Worm (Caenorhabditis elegans): ENCODE results near the gene lir-1.

lir-1 gene

DNA sequence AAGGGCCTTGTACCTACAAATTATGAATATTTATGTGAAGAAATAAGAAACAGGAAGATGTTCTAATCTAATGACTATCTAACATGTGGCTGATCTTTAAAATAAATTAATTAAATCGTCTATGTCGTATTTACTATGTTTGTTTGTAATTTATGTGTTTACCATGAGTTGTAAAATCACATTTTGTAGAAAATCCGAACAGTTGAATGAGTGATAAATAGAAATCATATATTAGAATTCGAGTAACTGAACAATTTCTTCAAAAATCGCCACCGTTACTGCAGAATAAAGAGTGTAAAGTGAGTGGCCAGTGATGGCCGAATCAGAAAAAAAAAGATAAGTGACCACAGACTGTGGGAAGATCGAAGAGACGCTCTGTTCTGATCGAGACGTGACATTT, 41.8 kb upstream of the lir-1 start:
- TF ChIP-seq jun-1 (tag; optimal IDR thresholded peaks at IDR 0.05) (no peak), nfya-1 (tag; optimal IDR thresholded peaks at IDR 0.05; ENCODE audit: insufficient read depth) (no peak), aly-2 (tag; optimal IDR thresholded peaks at IDR 0.05) (no peak), fkh-2 (tag; optimal IDR thresholded peaks at IDR 0.05) (no peak), mml-1 (tag; optimal IDR thresholded peaks at IDR 0.05) (no peak), sea-2 (GFP tag; optimal IDR thresholded peaks at IDR 0.05) (no peak), nhr-25 (tag; optimal IDR thresholded peaks at IDR 0.05) (no peak), daf-12 (tag; optimal IDR thresholded peaks at IDR 0.05) (no peak), zag-1 (tag; optimal IDR thresholded peaks at IDR 0.05) (no peak), unc-39 (tag; optimal IDR thresholded peaks at IDR 0.05) (no peak), pha-4 (tag; optimal IDR thresholded peaks at IDR 0.05) (no peak), elt-3 (tag; optimal IDR thresholded peaks at IDR 0.05) (no peak), snpc-4 (tag; optimal IDR thresholded peaks at IDR 0.05) (no peak), nhr-11 (tag; optimal IDR thresholded peaks at IDR 0.05) (no peak)

- no peak for TF ChIP-seq pqm-1 (tag; optimal IDR thresholded peaks at IDR 0.05)
- no peak for TF ChIP-seq ceh-82 (tag; optimal IDR thresholded peaks at IDR 0.05)
- no peak for TF ChIP-seq zag-1 (tag; optimal IDR thresholded peaks at IDR 0.05)
- TF ChIP-seq eor-1 (tag; optimal IDR thresholded peaks at IDR 0.05), result no peak
- TF ChIP-seq egl-5 (tag; optimal IDR thresholded peaks at IDR 0.05), result no peak
- peak; percentile 88 for TF ChIP-seq nhr-43 (tag; optimal IDR thresholded peaks at IDR 0.05; ENCODE audit: poor library complexity, severe bottlenecking)
- no peak for TF ChIP-seq skn-1 (tag; optimal IDR thresholded peaks at IDR 0.05)
- TF ChIP-seq lin-15B (tag; optimal IDR thresholded peaks at IDR 0.05), result peak; percentile 3
- peak in 2 of 3 experiments; percentile 35 to 95 for TF ChIP-seq elt-3 (tag; optimal IDR thresholded peaks at IDR 0.05)
- no peak for TF ChIP-seq mdl-1 (tag; optimal IDR thresholded peaks at IDR 0.05)
- TF ChIP-seq fkh-2 (tag; optimal IDR thresholded peaks at IDR 0.05), result no peak
- no peak for TF ChIP-seq fkh-10 (GFP tag; optimal IDR thresholded peaks at IDR 0.05)
- TF ChIP-seq nhr-25 (tag; optimal IDR thresholded peaks at IDR 0.05), result peak; percentile 63
- TF ChIP-seq ZK546.5 (tag; optimal IDR thresholded peaks at IDR 0.05), result no peak
- no peak for TF ChIP-seq nhr-237 (tag; optimal IDR thresholded peaks at IDR 0.05)
- TF ChIP-seq ceh-16 (tag; optimal IDR thresholded peaks at IDR 0.05), result no peak
- no peak for TF ChIP-seq ztf-11 (tag; optimal IDR thresholded peaks at IDR 0.05)
- no peak for TF ChIP-seq hmg-11 (tag; optimal IDR thresholded peaks at IDR 0.05)
- TF ChIP-seq ama-1 (optimal IDR thresholded peaks at IDR 0.05), result no peak
- no peak for TF ChIP-seq nhr-76 (tag; optimal IDR thresholded peaks at IDR 0.05)
- TF ChIP-seq sea-2 (GFP tag; optimal IDR thresholded peaks at IDR 0.05), result no peak
- no peak for TF ChIP-seq aly-2 (tag; optimal IDR thresholded peaks at IDR 0.05)
- no peak for TF ChIP-seq egl-27 (tag; optimal IDR thresholded peaks at IDR 0.05)
- TF ChIP-seq nhr-28 (tag; optimal IDR thresholded peaks at IDR 0.05), result no peak
- TF ChIP-seq nfya-1 (tag; optimal IDR thresholded peaks at IDR 0.05; ENCODE audit: insufficient read depth), result no peak
- no peak for TF ChIP-seq lin-39 (tag; optimal IDR thresholded peaks at IDR 0.05)
- TF ChIP-seq ceh-28 (tag; optimal IDR thresholded peaks at IDR 0.05), result peak; percentile 27
- no peak for TF ChIP-seq fos-1 (tag; optimal IDR thresholded peaks at IDR 0.05)
- TF ChIP-seq ceh-9 (tag; optimal IDR thresholded peaks at IDR 0.05), result no peak
- peak; percentile 15 for TF ChIP-seq nhr-77 (tag; optimal IDR thresholded peaks at IDR 0.05)
- no peak for TF ChIP-seq elt-1 (tag; optimal IDR thresholded peaks at IDR 0.05)
- TF ChIP-seq daf-12 (tag; optimal IDR thresholded peaks at IDR 0.05), result no peak
- no peak for TF ChIP-seq nhr-67 (tag; optimal IDR thresholded peaks at IDR 0.05)
- no peak for TF ChIP-seq unc-39 (tag; optimal IDR thresholded peaks at IDR 0.05)
- TF ChIP-seq tbx-2 (tag; optimal IDR thresholded peaks at IDR 0.05), result no peak
- TF ChIP-seq nhr-12 (tag; optimal IDR thresholded peaks at IDR 0.05), result no peak
- TF ChIP-seq mml-1 (tag; optimal IDR thresholded peaks at IDR 0.05), result no peak
- TF ChIP-seq elt-2 (tag; optimal IDR thresholded peaks at IDR 0.05), result no peak
- TF ChIP-seq R02D3.7 (tag; optimal IDR thresholded peaks at IDR 0.05), result peak; percentile 11
- TF ChIP-seq nhr-23 (tag; optimal IDR thresholded peaks at IDR 0.05), result peak; percentile 90
- no peak for TF ChIP-seq ztf-4 (tag; optimal IDR thresholded peaks at IDR 0.05)
- TF ChIP-seq nhr-11 (tag; optimal IDR thresholded peaks at IDR 0.05), result no peak
- no peak for TF ChIP-seq pha-4 (tag; optimal IDR thresholded peaks at IDR 0.05)
- no peak for TF ChIP-seq snpc-4 (tag; optimal IDR thresholded peaks at IDR 0.05)
- TF ChIP-seq unc-62 (GFP tag; optimal IDR thresholded peaks at IDR 0.05), result peak; percentile 52
- TF ChIP-seq jun-1 (tag; optimal IDR thresholded peaks at IDR 0.05), result no peak
- no peak for TF ChIP-seq lsy-12 (tag; optimal IDR thresholded peaks at IDR 0.05)
These were observed 40.6 kb upstream of the lir-1 start for ce11 chrII:7631171-7631570.

Data from whole organism, L3 larva.